Worm (Caenorhabditis elegans) whole organism, L1 larva: Measurements from ENCODE around the gene sand-1.
A peak's percentile ranks its signal among the peaks of the same experiment; 100 is the strongest.

Experiments
- C16A3.4 ChIP-seq: fragments of 150-350 bp; optimal IDR thresholded peaks from 2 replicates; lab custom pipeline; 2014; ENCODE audit warnings: missing biosample characterization, missing genetic modification characterization
- Y116A8C.19 ChIP-seq: sonication (generic microtip); optimal IDR thresholded peaks from 2 replicates; lab custom pipeline; 2016; ENCODE audit warnings: missing compliant biosample characterization, missing genetic modification characterization, borderline replicate concordance
- aha-1 ChIP-seq: fragments of 150-350 bp; optimal IDR thresholded peaks from 2 replicates; lab custom pipeline; 2014; ENCODE audit warnings: missing biosample characterization, missing genetic modification characterization
- alr-1 ChIP-seq: fragments of 200-800 bp; sonication (Bioruptor generic); optimal IDR thresholded peaks from 2 replicates; lab custom pipeline; 2018; ENCODE audit warnings: borderline replicate concordance, mild to moderate bottlenecking, missing genetic modification characterization, missing compliant biosample characterization
- ceh-82 ChIP-seq, 3 experiments: fragments of 150-350 bp in 1 of 3; sonication (generic microtip) in 2 of 3; optimal IDR thresholded peaks; 2 replicates each; lab custom pipeline; 2014 to 2017; ENCODE audit warnings: missing biosample characterization in 3 of 3, missing genetic modification characterization in 3 of 3
- ceh-88 ChIP-seq: fragments of 200-800 bp; sonication (Bioruptor generic); IDR thresholded peaks from 2 replicates; pipeline ENCODE4 v1.3.6; 2022; ENCODE audit warnings: missing genetic modification characterization, missing compliant biosample characterization
- dpl-1 ChIP-seq, 3 experiments: fragments of 150-350 bp in 2 of 3; sonication (generic microtip) in 1 of 3; optimal IDR thresholded peaks; 2 replicates each; lab custom pipeline; 2014 to 2017; ENCODE audit warnings: missing biosample characterization in 3 of 3, missing genetic modification characterization in 3 of 3, missing genetic modification reagents in 3 of 3
- dsc-1 ChIP-seq: sonication (generic microtip); optimal IDR thresholded peaks from 2 replicates; lab custom pipeline; 2016; ENCODE audit warnings: mild to moderate bottlenecking, missing genetic modification characterization, missing compliant biosample characterization
- efl-1 ChIP-seq, 4 experiments: fragments of 150-350 bp; optimal IDR thresholded peaks in 3 of 4; peaks in 1 of 4; 1 replicate in 1 of 4; 2 replicates in 3 of 4; lab custom pipeline; 2014; ENCODE audit warnings: missing biosample characterization in 2 of 4, missing genetic modification characterization in 2 of 4, missing genetic modification reagents in 2 of 4
- egl-13 ChIP-seq: sonication (generic microtip); optimal IDR thresholded peaks from 2 replicates; lab custom pipeline; 2016; ENCODE audit warnings: missing genotype, missing genetic modification reagents, missing genetic modification characterization, missing compliant biosample characterization
- elt-2 ChIP-seq: sonication (generic microtip); optimal IDR thresholded peaks from 2 replicates; lab custom pipeline; 2016; ENCODE audit warnings: missing genetic modification characterization, mild to moderate bottlenecking, inconsistent platforms, missing compliant biosample characterization, missing genetic modification reagents
- ets-5 ChIP-seq: fragments of 200-800 bp; sonication (Bioruptor generic); IDR thresholded peaks from 2 replicates; pipeline ENCODE4 v1.3.6; 2022; ENCODE audit warnings: missing genetic modification characterization, missing compliant biosample characterization
- hlh-17 ChIP-seq: fragments of 200-800 bp; sonication (Bioruptor generic); optimal IDR thresholded peaks from 2 replicates; lab custom pipeline; 2018; ENCODE audit warnings: missing genetic modification characterization, mild to moderate bottlenecking, missing compliant biosample characterization, moderate library complexity, borderline replicate concordance
- hpl-2 ChIP-seq: fragments of 150-350 bp; optimal IDR thresholded peaks from 2 replicates; lab custom pipeline; 2014; ENCODE audit warnings: missing biosample characterization, missing genetic modification reagents, missing genetic modification characterization
- irx-1 ChIP-seq: sonication (generic microtip); optimal IDR thresholded peaks from 2 replicates; lab custom pipeline; 2016; ENCODE audit warnings: missing genetic modification characterization, missing compliant biosample characterization
- lin-14 ChIP-seq: fragments of 200-800 bp; sonication (Bioruptor generic); optimal IDR thresholded peaks from 2 replicates; lab custom pipeline; 2018; ENCODE audit warnings: mild to moderate bottlenecking, missing genetic modification characterization, moderate library complexity, missing compliant biosample characterization
- lin-35 ChIP-seq, 2 experiments: fragments of 150-350 bp; optimal IDR thresholded peaks; 2 replicates each; lab custom pipeline; 2014; ENCODE audit warnings: missing biosample characterization in 2 of 2, missing genetic modification characterization in 2 of 2, missing genetic modification reagents in 2 of 2
- lir-3 ChIP-seq: sonication (generic microtip); optimal IDR thresholded peaks from 2 replicates; lab custom pipeline; 2016; ENCODE audit warnings: mild to moderate bottlenecking, missing genetic modification characterization, moderate library complexity, missing compliant biosample characterization; ENCODE audit not compliant: poor library complexity
- lsy-2 ChIP-seq, 2 experiments: fragments of 150-350 bp; optimal IDR thresholded peaks; 2 replicates each; lab custom pipeline; 2014; ENCODE audit warnings: missing biosample characterization in 2 of 2, missing genetic modification characterization in 2 of 2
- mdl-1 ChIP-seq, 2 experiments: fragments of 150-350 bp; optimal IDR thresholded peaks; 2 replicates each; lab custom pipeline; 2014 to 2017; ENCODE audit warnings: missing biosample characterization in 2 of 2, missing genetic modification characterization in 2 of 2, inconsistent platforms in 1 of 2
- nhr-11 ChIP-seq: fragments of 150-350 bp; optimal IDR thresholded peaks from 2 replicates; lab custom pipeline; 2014; ENCODE audit warnings: missing biosample characterization, missing genetic modification characterization
- nhr-12 ChIP-seq: sonication (generic microtip); optimal IDR thresholded peaks from 2 replicates; lab custom pipeline; 2017; ENCODE audit warnings: missing biosample characterization, missing genetic modification characterization
- nhr-19 ChIP-seq: fragments of 200-800 bp; sonication (Bioruptor generic); conservative IDR thresholded peaks from 2 replicates; pipeline ENCODE4 v1.3.6; 2022; ENCODE audit warnings: missing genetic modification characterization, missing compliant biosample characterization
- nhr-28 ChIP-seq: fragments of 150-350 bp; optimal IDR thresholded peaks from 2 replicates; lab custom pipeline; 2014; ENCODE audit warnings: missing biosample characterization, missing genetic modification characterization
- nhr-71 ChIP-seq: sonication (generic microtip); optimal IDR thresholded peaks from 2 replicates; lab custom pipeline; 2016; ENCODE audit warnings: mild to moderate bottlenecking, missing genetic modification characterization, moderate library complexity, missing compliant biosample characterization
- nhr-77 ChIP-seq: fragments of 150-350 bp; optimal IDR thresholded peaks from 2 replicates; lab custom pipeline; 2014; ENCODE audit warnings: missing biosample characterization, missing genetic modification characterization
- nhr-85 ChIP-seq: sonication (generic microtip); peaks from one replicate; lab custom pipeline; 2016; ENCODE audit warnings: missing genetic modification characterization, inconsistent platforms, missing compliant biosample characterization
- pax-3 ChIP-seq: fragments of 200-800 bp; sonication (Bioruptor generic); optimal IDR thresholded peaks from 2 replicates; lab custom pipeline; 2018; ENCODE audit warnings: mild to moderate bottlenecking, missing genetic modification characterization, moderate library complexity, missing compliant biosample characterization
- pqm-1 ChIP-seq: sonication (generic microtip); optimal IDR thresholded peaks from 3 replicates; lab custom pipeline; 2017; ENCODE audit warnings: missing biosample characterization, missing genetic modification characterization
- rnt-1 ChIP-seq: sonication (generic microtip); optimal IDR thresholded peaks from 2 replicates; lab custom pipeline; 2016; ENCODE audit warnings: mild to moderate bottlenecking, missing genetic modification characterization, moderate library complexity, missing compliant biosample characterization
- skn-1 ChIP-seq: fragments of 150-350 bp; optimal IDR thresholded peaks from 2 replicates; lab custom pipeline; 2014; ENCODE audit warnings: missing biosample characterization, missing genetic modification characterization
- snpc-4 ChIP-seq: fragments of 150-350 bp; optimal IDR thresholded peaks from 2 replicates; lab custom pipeline; 2014; ENCODE audit warnings: missing biosample characterization, missing genetic modification characterization
- snu-23 ChIP-seq: sonication (generic microtip); optimal IDR thresholded peaks from 2 replicates; lab custom pipeline; 2016; ENCODE audit warnings: missing genetic modification characterization, missing compliant biosample characterization
- sptf-1 ChIP-seq: fragments of 150-350 bp; optimal IDR thresholded peaks from 2 replicates; lab custom pipeline; 2014; ENCODE audit warnings: missing biosample characterization, missing genetic modification characterization
- tbx-2 ChIP-seq: sonication (generic microtip); optimal IDR thresholded peaks from 2 replicates; lab custom pipeline; 2016; ENCODE audit warnings: missing genetic modification characterization, missing compliant biosample characterization
- tlp-1 ChIP-seq: fragments of 150-350 bp; optimal IDR thresholded peaks from 2 replicates; lab custom pipeline; 2014; ENCODE audit warnings: missing biosample characterization, missing genetic modification characterization
- unc-30 ChIP-seq: sonication (generic microtip); optimal IDR thresholded peaks from 2 replicates; lab custom pipeline; 2017; ENCODE audit warnings: missing biosample characterization, missing genetic modification characterization
- unc-98 ChIP-seq: fragments of 200-800 bp; sonication (Bioruptor generic); IDR thresholded peaks from 2 replicates; pipeline ENCODE4 v1.3.6; 2022; ENCODE audit warnings: missing genetic modification characterization, missing compliant biosample characterization
- xbp-1 ChIP-seq: sonication (generic microtip); optimal IDR thresholded peaks from 2 replicates; lab custom pipeline; 2016; ENCODE audit warnings: missing genetic modification characterization, missing compliant biosample characterization
- zag-1 ChIP-seq: fragments of 150-350 bp; optimal IDR thresholded peaks from 2 replicates; lab custom pipeline; 2014; ENCODE audit warnings: missing biosample characterization, missing genetic modification characterization
- ztf-4 ChIP-seq: fragments of 150-350 bp; optimal IDR thresholded peaks from 2 replicates; lab custom pipeline; 2014; ENCODE audit warnings: missing biosample characterization, missing genetic modification characterization

sand-1 gene

ce11 chrIV:5389951-5390350 is 23.3 kb downstream of the sand-1 start:
- no peak for TF ChIP-seq lir-3 (tag; lab: Kevin White, UChicago)
- TF ChIP-seq nhr-85: peak; percentile 47
- no peak for TF ChIP-seq ceh-88
- no peak for TF ChIP-seq hpl-2 (GFP tag; lab: Kevin White, UChicago)
- no peak for TF ChIP-seq nhr-19 (GFP tag; lab: Robert Waterston, UW)
- no peak for TF ChIP-seq efl-1 (optimal IDR thresholded peaks at IDR 0.05; lab: Kevin White, UChicago)
- no peak for TF ChIP-seq efl-1 (GFP tag; optimal IDR thresholded peaks at IDR 0.05 in 1 of 2; lab: Kevin White, UChicago)
- peak; percentile 19 for TF ChIP-seq lin-14 (GFP tag; lab: Kevin White, UChicago)
- TF ChIP-seq tlp-1: no peak
- no peak for TF ChIP-seq nhr-11 (tag; lab: Kevin White, UChicago)
- no peak for TF ChIP-seq skn-1 (tag; lab: Kevin White, UChicago)
- TF ChIP-seq irx-1 (tag; lab: Kevin White, UChicago): no peak
- TF ChIP-seq zag-1 (tag; lab: Kevin White, UChicago): no peak
- no peak for TF ChIP-seq nhr-77
- TF ChIP-seq sptf-1: no peak
- no peak for TF ChIP-seq C16A3.4 (tag; lab: Kevin White, UChicago)
- no peak for TF ChIP-seq xbp-1 (tag; lab: Kevin White, UChicago)
- TF ChIP-seq hlh-17: no peak

ce11 chrIV:5391507-5392057 is 24.9 kb downstream of the sand-1 start, which contains the start of the genes htp-1 and ZK616.5:
Gene htp-1, minus strand, starts transcription at chrIV:5391557.
Gene ZK616.5, plus strand, starts transcription at chrIV:5391929.
- TF ChIP-seq dpl-1 (GFP tag; optimal IDR thresholded peaks at IDR 0.05; lab: Kevin White, UChicago) (no peak), tbx-2 (tag; lab: Kevin White, UChicago) (no peak), nhr-85 (no peak), nhr-19 (GFP tag; lab: Robert Waterston, UW) (no peak), xbp-1 (tag; lab: Kevin White, UChicago) (no peak), snpc-4 (tag; lab: Kevin White, UChicago) (no peak), egl-13 (tag; lab: Kevin White, UChicago) (no peak), mdl-1 (tag; optimal IDR thresholded peaks at IDR 0.05; lab: Kevin White, UChicago) (no peak), snu-23 (GFP tag; lab: Kevin White, UChicago) (no peak), ceh-82 (tag; optimal IDR thresholded peaks at IDR 0.05; lab: Kevin White, UChicago) (no peak), zag-1 (tag; lab: Kevin White, UChicago) (no peak), ets-5 (GFP tag; lab: Robert Waterston, UW) (no peak)
- TF ChIP-seq, all 84 proteins: peak for 0

DNA sequence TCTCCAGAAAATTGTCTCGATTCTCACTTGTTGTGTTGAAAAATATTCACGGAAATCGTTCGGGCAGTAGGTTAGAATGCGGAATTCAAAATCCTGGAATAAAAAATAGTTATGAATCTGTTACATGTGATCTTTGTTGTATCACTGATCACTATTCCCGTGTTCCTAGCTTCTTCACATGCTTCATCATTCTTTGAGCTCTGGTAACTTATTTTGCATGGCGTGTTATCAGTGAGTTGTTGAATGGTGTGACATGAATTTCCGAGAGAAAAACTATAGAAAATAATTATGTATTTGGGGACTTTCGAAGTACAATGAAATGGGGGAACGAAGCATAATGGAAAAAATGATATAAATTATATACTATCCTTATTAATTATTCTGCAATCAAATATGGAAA is 26.9 kb downstream of the sand-1 start:
- TF ChIP-seq alr-1 (tag; lab: Kevin White, UChicago) (no peak), pqm-1 (no peak), unc-30 (tag; lab: Kevin White, UChicago) (no peak), snpc-4 (tag; lab: Kevin White, UChicago) (no peak), rnt-1 (tag; lab: Kevin White, UChicago) (no peak), lsy-2 (tag; optimal IDR thresholded peaks at IDR 0.05; lab: Kevin White, UChicago) (no peak), nhr-11 (tag; lab: Kevin White, UChicago) (no peak), nhr-71 (tag; lab: Kevin White, UChicago) (peak; percentile 18), nhr-12 (no peak), snu-23 (GFP tag; lab: Kevin White, UChicago) (no peak), pax-3 (tag; lab: Kevin White, UChicago) (no peak), hpl-2 (GFP tag; lab: Kevin White, UChicago) (no peak), dsc-1 (no peak), tbx-2 (tag; lab: Kevin White, UChicago) (no peak), ztf-4 (tag; lab: Kevin White, UChicago) (no peak), lin-35 (GFP tag; optimal IDR thresholded peaks at IDR 0.05; lab: Kevin White, UChicago) (peak in 1 of 2 experiments; percentile 43), C16A3.4 (tag; lab: Kevin White, UChicago) (no peak), Y116A8C.19 (no peak), nhr-28 (tag; lab: Kevin White, UChicago) (no peak), elt-2 (tag; lab: Kevin White, UChicago) (peak; percentile 54), aha-1 (tag; lab: Kevin White, UChicago) (no peak), unc-98 (GFP tag; lab: Robert Waterston, UW) (no peak)
